Worm (Caenorhabditis elegans): ENCODE data around the gene nas-28.

DNA sequence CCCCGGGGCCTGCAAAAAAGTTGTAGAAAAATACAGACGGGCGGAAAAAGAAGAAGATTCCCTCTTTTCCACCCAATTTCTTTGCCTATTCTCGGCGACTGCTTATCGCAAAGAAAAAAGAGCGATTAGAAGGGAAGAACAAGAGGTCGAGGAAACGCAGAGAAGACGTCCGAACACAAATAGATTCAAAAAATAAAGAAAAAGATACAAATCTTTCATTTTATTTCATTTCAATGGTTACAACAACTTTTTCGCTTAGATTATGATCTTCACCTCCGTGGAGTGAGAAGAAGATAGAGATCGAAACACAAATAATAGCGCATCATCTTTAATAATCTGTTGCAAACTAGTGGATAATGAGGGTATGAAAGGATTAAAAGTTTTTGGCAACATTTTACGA lies 51.0 kb downstream of the nas-28 start:
- no peak for TF ChIP-seq ama-1 (optimal IDR thresholded peaks at IDR 0.05)
- TF ChIP-seq sea-1 (GFP tag; conservative IDR thresholded peaks at IDR 0.05), result no peak
- TF ChIP-seq ets-7 (tag; optimal IDR thresholded peaks at IDR 0.05), result no peak
- no peak for TF ChIP-seq scrt-1 (GFP tag; IDR thresholded peaks at IDR 0.05)
- TF ChIP-seq pes-1 (GFP tag; IDR thresholded peaks at IDR 0.05), result no peak
- TF ChIP-seq flt-1 (GFP tag; IDR thresholded peaks at IDR 0.05), result no peak
- TF ChIP-seq hmg-4 (GFP tag; optimal IDR thresholded peaks at IDR 0.05), result no peak
- no peak for TF ChIP-seq tbx-11 (GFP tag; IDR thresholded peaks at IDR 0.05)
- TF ChIP-seq aly-1 (tag; optimal IDR thresholded peaks at IDR 0.05), result no peak
- no peak for TF ChIP-seq tra-4 (tag; optimal IDR thresholded peaks at IDR 0.05)
- TF ChIP-seq F13C5.2 (tag; optimal IDR thresholded peaks at IDR 0.05), result no peak
- no peak for TF ChIP-seq hmbx-1 (tag; optimal IDR thresholded peaks at IDR 0.05)
- no peak for TF ChIP-seq ceh-13 (GFP tag; optimal IDR thresholded peaks at IDR 0.05)
- no peak for TF ChIP-seq hnd-1 (tag; optimal IDR thresholded peaks at IDR 0.05)
